Worm (Caenorhabditis elegans): ENCODE results near the gene F43C11.12.

DNA sequence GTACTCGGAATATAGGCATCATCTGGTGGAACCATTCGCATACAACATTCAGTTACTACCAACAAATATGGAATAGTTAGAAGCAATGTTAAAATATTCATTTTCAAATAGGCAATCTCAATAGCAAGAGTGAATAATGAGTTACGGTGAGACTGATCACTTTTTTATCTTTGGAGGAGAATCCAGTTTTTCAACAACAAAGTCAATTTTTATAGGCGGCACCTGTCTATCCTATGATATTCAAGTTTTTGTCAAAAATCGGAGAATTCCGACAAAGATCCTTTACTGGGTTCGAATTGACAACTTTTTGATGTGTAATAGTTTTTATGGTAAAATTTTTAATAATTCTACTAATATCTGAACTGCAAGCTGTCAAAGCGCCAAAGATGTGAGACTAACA, 27.3 kb upstream of the F43C11.12 start, which contains the start of gene F16G10.11:
- TF ChIP-seq pha-4 (tag; optimal IDR thresholded peaks at IDR 0.05), result no peak
- TF ChIP-seq mab-5 (tag; optimal IDR thresholded peaks at IDR 0.05), result no peak
- no peak for TF ChIP-seq ceh-39 (tag; optimal IDR thresholded peaks at IDR 0.05)
- TF ChIP-seq unc-39 (tag; optimal IDR thresholded peaks at IDR 0.05), result no peak
- no peak for TF ChIP-seq M03D4.4 (tag; optimal IDR thresholded peaks at IDR 0.05)

Measured in whole organism, mixed stage, embryonic.